Worm (Caenorhabditis elegans) whole organism, late embryonic: ENCODE measurements around the gene Y49F6B.9.

Experiments used
- ceh-45 ChIP-seq: fragments of 200-800 bp; sonication (Bioruptor generic); IDR thresholded peaks from 2 replicates; pipeline ENCODE4 v1.3.6; 2022; ENCODE audit warnings: missing genetic modification reagents, missing genetic modification characterization, missing compliant biosample characterization
- ceh-48 ChIP-seq: sonication (generic microtip); optimal IDR thresholded peaks from 2 replicates; lab custom pipeline; 2016; ENCODE audit warnings: missing genetic modification characterization, inconsistent platforms, missing compliant biosample characterization
- ceh-6 ChIP-seq: fragments of 200-800 bp; sonication (Bioruptor generic); optimal IDR thresholded peaks from 2 replicates; lab custom pipeline; 2018; ENCODE audit warnings: mild to moderate bottlenecking, missing genetic modification characterization, missing compliant biosample characterization
- ceh-9 ChIP-seq: sonication (generic microtip); optimal IDR thresholded peaks from 2 replicates; lab custom pipeline; 2016; ENCODE audit warnings: mild to moderate bottlenecking, missing genetic modification characterization, inconsistent platforms, missing compliant biosample characterization
- elt-2 ChIP-seq: sonication (generic microtip); optimal IDR thresholded peaks from 2 replicates; lab custom pipeline; 2016; ENCODE audit warnings: missing genetic modification reagents, missing genetic modification characterization, missing compliant biosample characterization
- ets-4 ChIP-seq: sonication (generic microtip); optimal IDR thresholded peaks from 2 replicates; lab custom pipeline; 2016; ENCODE audit warnings: missing genetic modification characterization, missing compliant biosample characterization
- pha-4 ChIP-seq: fragments of 150-350 bp; optimal IDR thresholded peaks from 2 replicates; lab custom pipeline; 2018; ENCODE audit warnings: missing biosample characterization, missing genetic modification reagents, missing genetic modification characterization

DNA sequence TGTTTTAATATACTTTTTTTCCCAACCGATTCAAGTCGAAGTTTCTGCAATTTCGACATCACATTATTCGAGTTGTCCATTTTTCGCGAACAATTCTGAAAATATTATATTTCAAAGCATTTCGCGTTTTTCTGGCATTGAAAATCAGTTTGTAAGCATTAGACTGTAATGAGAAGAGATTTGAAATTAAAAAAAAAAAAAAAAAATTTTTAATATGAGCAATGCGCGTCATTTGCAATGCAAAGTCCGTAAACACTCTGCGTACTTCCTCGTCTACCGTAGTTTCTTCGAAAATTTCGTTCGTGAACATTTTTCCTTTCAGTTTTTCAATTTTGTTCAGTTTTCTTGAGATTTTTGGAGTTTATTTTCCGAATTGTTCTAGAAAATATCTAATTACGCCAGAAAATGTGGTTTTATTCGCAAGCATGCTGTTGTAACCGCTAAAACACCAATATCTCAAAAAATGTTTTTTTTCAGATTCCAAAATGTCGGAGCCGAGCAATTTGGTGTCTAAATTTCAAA lies 53.8 kb downstream of the Y49F6B.9 start, which contains the start of the genes C16C8.5 and C16C8.16:
- TF ChIP-seq elt-2 (tag; lab: Kevin White, UChicago) (no peak), ets-4 (tag; lab: Kevin White, UChicago) (no peak), pha-4 (tag; lab: Kevin White, UChicago) (no peak), ceh-9 (tag; lab: Kevin White, UChicago) (no peak), ceh-6 (GFP tag; lab: Kevin White, UChicago) (no peak), ceh-48 (tag; lab: Kevin White, UChicago) (no peak), ceh-45 (GFP tag; lab: Robert Waterston, UW) (no peak)
